Fruit fly (Drosophila melanogaster) whole organism, embryonic: ENCODE data around the gene CG33767.

Experiments
- Atf6 ChIP-seq: fragments of 200-800 bp; sonication (Bioruptor generic); IDR thresholded peaks from 2 replicates; pipeline ENCODE4 v1.3.6; 2022; ENCODE audit warnings: missing biosample characterization, missing genetic modification characterization
- Bdp1 ChIP-seq: fragments of 200-800 bp; sonication (Bioruptor generic); optimal IDR thresholded peaks from 3 replicates; lab custom pipeline; 2016; ENCODE audit warnings: missing biosample characterization, missing genetic modification characterization
- Blimp-1 ChIP-seq: fragments of 200-800 bp; sonication (Bioruptor generic); optimal IDR thresholded peaks from 3 replicates; lab custom pipeline; 2018; ENCODE audit warnings: missing biosample characterization, missing genetic modification characterization, mild to moderate bottlenecking, moderate library complexity, missing genetic modification reagents
- CG1024 ChIP-seq: fragments of 200-800 bp; sonication (Bioruptor generic); IDR thresholded peaks from 2 replicates; pipeline ENCODE4 v1.3.6; 2022; ENCODE audit warnings: missing biosample characterization, missing genetic modification characterization
- CG11696 ChIP-seq: fragments of 200-800 bp; sonication (Bioruptor generic); IDR thresholded peaks from 2 replicates; pipeline ENCODE4 v1.3.6; 2022; ENCODE audit warnings: missing biosample characterization, missing genetic modification characterization
- CG12071 ChIP-seq: fragments of 200-800 bp; sonication (Bioruptor generic); optimal IDR thresholded peaks from 3 replicates; lab custom pipeline; 2018; ENCODE audit warnings: missing biosample characterization, mild to moderate bottlenecking, missing genetic modification characterization
- CG12219 ChIP-seq: fragments of 200-800 bp; sonication (Bioruptor generic); optimal IDR thresholded peaks from 3 replicates; lab custom pipeline; 2018; ENCODE audit warnings: missing biosample characterization, mild to moderate bottlenecking, missing genetic modification characterization
- CG13424 ChIP-seq: fragments of 200-800 bp; sonication (Bioruptor generic); optimal IDR thresholded peaks from 2 replicates; lab custom pipeline; 2019; ENCODE audit warnings: missing biosample characterization, mild to moderate bottlenecking, missing genetic modification characterization, moderate library complexity
- CG15269 ChIP-seq: fragments of 200-800 bp; sonication (Bioruptor generic); optimal IDR thresholded peaks from 2 replicates; lab custom pipeline; 2018; ENCODE audit warnings: missing biosample characterization, mild to moderate bottlenecking, missing genetic modification characterization, moderate library complexity
- CG16815 ChIP-seq: fragments of 200-800 bp; sonication (Bioruptor generic); optimal IDR thresholded peaks from 3 replicates; lab custom pipeline; 2017; ENCODE audit warnings: missing biosample characterization, mild to moderate bottlenecking, missing genetic modification characterization
- CG17568 ChIP-seq: fragments of 200-800 bp; sonication (Bioruptor generic); optimal IDR thresholded peaks from 2 replicates; lab custom pipeline; 2018; ENCODE audit warnings: missing biosample characterization, mild to moderate bottlenecking, missing genetic modification characterization, moderate library complexity
- CG2120 ChIP-seq: fragments of 200-800 bp; sonication (Bioruptor generic); optimal IDR thresholded peaks from 3 replicates; lab custom pipeline; 2016; ENCODE audit warnings: missing biosample characterization, missing genetic modification characterization
- CG2875 ChIP-seq: fragments of 200-800 bp; sonication (Bioruptor generic); optimal IDR thresholded peaks from 2 replicates; lab custom pipeline; 2017; ENCODE audit warnings: missing biosample characterization, mild to moderate bottlenecking, missing genetic modification characterization, missing genetic modification reagents
- CG4424 ChIP-seq: fragments of 200-800 bp; sonication (Bioruptor generic); optimal IDR thresholded peaks from 3 replicates; lab custom pipeline; 2016; ENCODE audit warnings: missing biosample characterization, missing genetic modification characterization
- CG4820 ChIP-seq: fragments of 200-800 bp; sonication (Bioruptor generic); optimal IDR thresholded peaks from 3 replicates; lab custom pipeline; 2016; ENCODE audit warnings: missing biosample characterization, missing genetic modification characterization
- CG7745 ChIP-seq: fragments of 200-800 bp; sonication (Bioruptor generic); optimal IDR thresholded peaks from 2 replicates; lab custom pipeline; 2018; ENCODE audit warnings: missing biosample characterization, mild to moderate bottlenecking, missing genetic modification characterization, moderate library complexity
- CG8765 ChIP-seq: fragments of 200-800 bp; sonication (Bioruptor generic); IDR thresholded peaks from 2 replicates; pipeline ENCODE4 v1.3.6; 2022; ENCODE audit warnings: missing biosample characterization, missing genetic modification characterization
- CG9727 ChIP-seq: fragments of 200-800 bp; sonication (Bioruptor generic); optimal IDR thresholded peaks from 3 replicates; lab custom pipeline; 2017; ENCODE audit warnings: missing biosample characterization, mild to moderate bottlenecking, missing genetic modification characterization
- CG9817 ChIP-seq: fragments of 200-800 bp; sonication (Bioruptor generic); optimal IDR thresholded peaks from 2 replicates; lab custom pipeline; 2018; ENCODE audit warnings: missing biosample characterization, mild to moderate bottlenecking, missing genetic modification characterization, moderate library complexity
- Camta ChIP-seq: fragments of 200-800 bp; sonication (Bioruptor generic); optimal IDR thresholded peaks from 2 replicates; lab custom pipeline; 2016; ENCODE audit warnings: missing biosample characterization, missing genetic modification characterization
- CkIIα-i1 ChIP-seq: fragments of 200-800 bp; sonication (Bioruptor generic); IDR thresholded peaks from 2 replicates; pipeline ENCODE4 v1.3.6; 2022; ENCODE audit warnings: missing biosample characterization, missing genetic modification characterization
- D19A ChIP-seq: fragments of 200-800 bp; optimal IDR thresholded peaks from 3 replicates; lab custom pipeline; 2019; ENCODE audit warnings: missing biosample characterization, mild to moderate bottlenecking, missing genetic modification characterization, moderate library complexity
- Dp ChIP-seq: fragments of 200-800 bp; sonication (Bioruptor generic); optimal IDR thresholded peaks from 2 replicates; lab custom pipeline; 2018; ENCODE audit warnings: missing biosample characterization, mild to moderate bottlenecking, missing genetic modification characterization, moderate library complexity
- HHEX ChIP-seq: fragments of 200-800 bp; sonication (Bioruptor generic); optimal IDR thresholded peaks from 3 replicates; lab custom pipeline; 2017; ENCODE audit warnings: missing biosample characterization, mild to moderate bottlenecking, missing genetic modification characterization, missing genetic modification reagents
- HLH3B ChIP-seq: fragments of 200-800 bp; sonication (Bioruptor generic); IDR thresholded peaks from 2 replicates; pipeline ENCODE4 v1.3.6; 2022; ENCODE audit warnings: missing biosample characterization, missing genetic modification characterization
- HLH4C ChIP-seq: fragments of 200-800 bp; sonication (Bioruptor generic); IDR thresholded peaks from 3 replicates; pipeline ENCODE4 v1.3.6; 2022; ENCODE audit warnings: missing biosample characterization, missing genetic modification characterization; ENCODE audit not compliant: partially characterized antibody
- Hr39 ChIP-seq: fragments of >200 bp; optimal IDR thresholded peaks from 2 replicates; lab custom pipeline; 2017
- MESR4 ChIP-seq: fragments of 200-800 bp; sonication (Bioruptor generic); optimal IDR thresholded peaks from 2 replicates; lab custom pipeline; 2018; ENCODE audit warnings: missing biosample characterization, mild to moderate bottlenecking, missing genetic modification characterization, moderate library complexity
- Med ChIP-seq: fragments of 200-800 bp; sonication (Bioruptor generic); peaks from one replicate; lab custom pipeline; 2016; ENCODE audit warnings: missing biosample characterization, missing genetic modification characterization, mild to moderate bottlenecking, inconsistent platforms, moderate library complexity
- Oli ChIP-seq: fragments of 200-800 bp; sonication (Bioruptor generic); optimal IDR thresholded peaks from 2 replicates; lab custom pipeline; 2018; ENCODE audit warnings: missing biosample characterization, mild to moderate bottlenecking, missing genetic modification characterization, moderate library complexity
- Ptx1 ChIP-seq: fragments of 200-800 bp; sonication (Bioruptor generic); IDR thresholded peaks from 2 replicates; pipeline ENCODE4 v1.3.6; 2022; ENCODE audit warnings: missing biosample characterization, missing genetic modification characterization
- Rfx ChIP-seq: fragments of 200-800 bp; sonication (Bioruptor generic); IDR thresholded peaks from 2 replicates; pipeline ENCODE4 v1.3.6; 2022; ENCODE audit warnings: missing biosample characterization, missing genetic modification characterization
- abd-A ChIP-seq: fragments of 200-800 bp; sonication (Bioruptor generic); optimal IDR thresholded peaks from 3 replicates; lab custom pipeline; 2019; ENCODE audit warnings: missing biosample characterization, mild to moderate bottlenecking, missing genetic modification characterization, moderate library complexity
- ara ChIP-seq: fragments of 200-800 bp; sonication (Bioruptor generic); IDR thresholded peaks from 2 replicates; pipeline ENCODE4 v1.3.6; 2022; ENCODE audit warnings: missing biosample characterization, missing genetic modification characterization
- bsh ChIP-seq, 2 experiments: fragments of 200-800 bp; sonication (Bioruptor generic); optimal IDR thresholded peaks; 2 replicates each; lab custom pipeline; 2017 to 2018; ENCODE audit warnings: mild to moderate bottlenecking in 2 of 2, missing biosample characterization in 2 of 2, missing genetic modification characterization in 2 of 2, moderate library complexity in 1 of 2
- cg ChIP-seq: fragments of 200-800 bp; sonication (Bioruptor generic); optimal IDR thresholded peaks from 3 replicates; lab custom pipeline; 2019; ENCODE audit warnings: missing biosample characterization, mild to moderate bottlenecking, missing genetic modification characterization, moderate library complexity
- chif ChIP-seq, 2 experiments: fragments of 200-800 bp; sonication (Bioruptor generic); optimal IDR thresholded peaks; 3 replicates each; lab custom pipeline; 2016; ENCODE audit warnings: missing biosample characterization in 2 of 2, missing genetic modification characterization in 2 of 2
- chn ChIP-seq: fragments of 200-800 bp; sonication (Bioruptor generic); optimal IDR thresholded peaks from 2 replicates; lab custom pipeline; 2016; ENCODE audit warnings: missing biosample characterization, missing genetic modification characterization
- dati ChIP-seq: fragments of 200-800 bp; sonication (Bioruptor generic); IDR thresholded peaks from 2 replicates; pipeline ENCODE4 v1.3.6; 2022; ENCODE audit warnings: missing biosample characterization, missing genetic modification characterization
- fd96Cb ChIP-seq: fragments of 200-800 bp; sonication (Bioruptor generic); optimal IDR thresholded peaks from 2 replicates; lab custom pipeline; 2018; ENCODE audit warnings: missing biosample characterization, mild to moderate bottlenecking, missing genetic modification characterization, moderate library complexity
- hth ChIP-seq: fragments of >200 bp; optimal IDR thresholded peaks from 2 replicates; lab custom pipeline; 2017; ENCODE audit warnings: inconsistent platforms
- klu ChIP-seq: fragments of 200-800 bp; sonication (Bioruptor generic); IDR thresholded peaks from 2 replicates; pipeline ENCODE4 v1.3.6; 2022; ENCODE audit warnings: missing biosample characterization, missing genetic modification characterization
- lilli ChIP-seq: fragments of 200-800 bp; sonication (Bioruptor generic); optimal IDR thresholded peaks from 3 replicates; lab custom pipeline; 2016; ENCODE audit warnings: missing biosample characterization, missing genetic modification characterization
- peb ChIP-seq: fragments of 200-800 bp; sonication (Bioruptor generic); IDR thresholded peaks from 2 replicates; pipeline ENCODE4 v1.3.6; 2022; ENCODE audit warnings: missing biosample characterization, missing genetic modification characterization
- pita ChIP-seq: fragments of 200-800 bp; sonication (Bioruptor generic); optimal IDR thresholded peaks from 2 replicates; lab custom pipeline; 2017; ENCODE audit warnings: missing biosample characterization, mild to moderate bottlenecking, missing genetic modification characterization
- ranshi ChIP-seq: fragments of 200-800 bp; sonication (Bioruptor generic); IDR thresholded peaks from 2 replicates; pipeline ENCODE4 v1.3.6; 2022; ENCODE audit warnings: missing biosample characterization, missing genetic modification characterization
- sens-2 ChIP-seq: fragments of 200-800 bp; sonication (Bioruptor generic); IDR thresholded peaks from 2 replicates; pipeline ENCODE4 v1.3.6; 2022; ENCODE audit warnings: missing biosample characterization, missing genetic modification characterization
- sisA ChIP-seq: fragments of 200-800 bp; sonication (Bioruptor generic); IDR thresholded peaks from 2 replicates; pipeline ENCODE4 v1.3.6; 2022; ENCODE audit warnings: missing biosample characterization, missing genetic modification characterization
- slbo ChIP-seq: fragments of 200-800 bp; sonication (Bioruptor generic); IDR thresholded peaks from 2 replicates; pipeline ENCODE4 v1.3.6; 2022; ENCODE audit warnings: missing biosample characterization, missing genetic modification characterization
- stc ChIP-seq: fragments of 200-800 bp; sonication (Bioruptor generic); IDR thresholded peaks from 2 replicates; pipeline ENCODE4 v1.3.6; 2022; ENCODE audit warnings: missing biosample characterization, missing genetic modification characterization
- tna ChIP-seq: fragments of 200-800 bp; sonication (Bioruptor generic); IDR thresholded peaks from 2 replicates; pipeline ENCODE4 v1.3.6; 2022; ENCODE audit warnings: missing biosample characterization, missing genetic modification characterization; ENCODE audit not compliant: partially characterized antibody

Gene CG33767

DNA sequence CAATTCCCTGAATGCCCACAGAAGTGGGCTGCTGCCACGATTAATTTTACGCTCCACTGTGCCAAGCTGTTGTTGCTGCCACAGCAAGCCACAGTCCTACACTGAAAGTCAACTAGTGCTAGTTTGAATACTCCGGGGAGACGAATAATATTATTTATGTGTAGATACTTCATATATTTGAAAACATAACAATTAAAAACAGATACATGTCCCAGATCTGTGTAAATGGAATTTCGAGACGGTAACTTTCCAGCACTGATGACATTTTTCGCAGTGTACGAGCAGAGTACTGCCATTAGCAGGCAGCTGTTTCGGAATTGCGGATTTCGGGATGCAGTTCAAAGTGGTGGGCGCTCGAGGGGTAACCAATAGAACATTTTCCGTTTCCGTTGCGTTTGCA lies 19.0 kb downstream of the CG33767 start (continued):
- 0 out of 2 replicates have a peak, but pooled peaks have one; percentile 6 for TF ChIP-seq Rfx (GFP tag; lab: Robert Waterston, UW)
- TF ChIP-seq MESR4 = no peak
- peak; percentile 28 for TF ChIP-seq CG15269 (tag; lab: Kevin White, UChicago)
- TF ChIP-seq stc = peak; percentile 13; the same call in 1 of the 2 replicates
- TF ChIP-seq tna (GFP tag; lab: Robert Waterston, UW) = no peak
- TF ChIP-seq CG12219 = peak; percentile 33
- 0 out of 2 replicates have a peak, but pooled peaks have one; percentile 35 for TF ChIP-seq ara
- TF ChIP-seq slbo (GFP tag; lab: Robert Waterston, UW) = peak; percentile 49
- TF ChIP-seq Atf6 = peak; percentile 52; the same call in 1 of the 2 replicates
- TF ChIP-seq D19A = peak; percentile 17
- peak; percentile 22 for TF ChIP-seq lilli (GFP tag; lab: Kevin White, UChicago)
- TF ChIP-seq HLH4C (GFP tag; lab: Robert Waterston, UW) = no peak
- peak; percentile 30 for TF ChIP-seq CG9727
- TF ChIP-seq Oli (tag; lab: Kevin White, UChicago) = peak; percentile 50
- TF ChIP-seq CG2120 (GFP tag; lab: Kevin White, UChicago) = no peak
- TF ChIP-seq pita = no peak
- TF ChIP-seq cg (GFP tag; lab: Kevin White, UChicago) = no peak
- TF ChIP-seq CG12071 (GFP tag; lab: Kevin White, UChicago) = peak; percentile 7
- 0 out of 2 replicates have a peak, but pooled peaks have one; percentile 17 for TF ChIP-seq HLH3B
- TF ChIP-seq Med (GFP tag; lab: Kevin White, UChicago) = peak; percentile 73
- no peak for TF ChIP-seq peb (GFP tag; lab: Robert Waterston, UW)
- TF ChIP-seq bsh (GFP tag; optimal IDR thresholded peaks at IDR 0.05; lab: Kevin White, UChicago) = peak in 1 of 2 experiments; percentile 57
- TF ChIP-seq abd-A (tag; lab: Kevin White, UChicago) = no peak
- TF ChIP-seq fd96Cb (tag; lab: Kevin White, UChicago) = peak; percentile 25
- peak; percentile 40 for TF ChIP-seq Blimp-1 (GFP tag; lab: Kevin White, UChicago)
- no peak for TF ChIP-seq CkIIα-i1
- no peak for TF ChIP-seq Dp (GFP tag; lab: Kevin White, UChicago)
- no peak for TF ChIP-seq Hr39
- TF ChIP-seq sisA (GFP tag; lab: Robert Waterston, UW) = peak; percentile 44; the same call in 1 of the 2 replicates
- TF ChIP-seq klu (GFP tag; lab: Robert Waterston, UW) = no peak
- TF ChIP-seq CG11696 (GFP tag; lab: Robert Waterston, UW) = no peak
- TF ChIP-seq Camta (GFP tag; lab: Kevin White, UChicago) = no peak
- TF ChIP-seq CG9817 = no peak
- peak; percentile 24; the same call in 1 of the 2 replicates for TF ChIP-seq CG8765 (GFP tag; lab: Robert Waterston, UW)
- TF ChIP-seq chn (GFP tag; lab: Kevin White, UChicago) = peak; percentile 12
- peak; percentile 21 for TF ChIP-seq CG13424 (tag; lab: Kevin White, UChicago)
- no peak for TF ChIP-seq Bdp1 (GFP tag; lab: Kevin White, UChicago)
- no peak for TF ChIP-seq CG17568
- 0 out of 2 replicates have a peak, but pooled peaks have one; percentile 5 for TF ChIP-seq CG1024
- TF ChIP-seq sens-2 = 0 out of 2 replicates have a peak, but pooled peaks have one; percentile 23
- no peak for TF ChIP-seq dati (GFP tag; lab: Robert Waterston, UW)
- TF ChIP-seq CG2875 (GFP tag; lab: Kevin White, UChicago) = no peak
- TF ChIP-seq ranshi = peak; percentile 53; the same call in 1 of the 2 replicates
- TF ChIP-seq CG16815 (GFP tag; lab: Kevin White, UChicago) = peak; percentile 31
- TF ChIP-seq HHEX (GFP tag; lab: Kevin White, UChicago) = peak; percentile 13
- peak; percentile 37 for TF ChIP-seq CG4820 (GFP tag; lab: Kevin White, UChicago)
- TF ChIP-seq Ptx1 (GFP tag; lab: Robert Waterston, UW) = peak; percentile 34; the same call in 1 of the 2 replicates
- no peak for TF ChIP-seq hth (lab: Kevin White, UChicago)
- TF ChIP-seq CG4424 (GFP tag; lab: Kevin White, UChicago) = peak; percentile 21
- no peak for TF ChIP-seq CG7745
- peak in 1 of 2 experiments; percentile 4 for TF ChIP-seq chif (GFP tag; optimal IDR thresholded peaks at IDR 0.05; lab: Kevin White, UChicago)
